Worm (Caenorhabditis elegans) whole organism, L1 larva: Measurements from ENCODE around the gene 2L52.1.

Experiments
- C04F5.9 ChIP-seq: sonication (generic microtip); optimal IDR thresholded peaks from 2 replicates; lab custom pipeline; 2016; ENCODE audit warnings: missing genetic modification characterization, missing compliant biosample characterization
- C16A3.4 ChIP-seq: fragments of 150-350 bp; optimal IDR thresholded peaks from 2 replicates; lab custom pipeline; 2014; ENCODE audit warnings: missing biosample characterization, missing genetic modification characterization
- C34B4.2 ChIP-seq: sonication (generic microtip); optimal IDR thresholded peaks from 2 replicates; lab custom pipeline; 2017; ENCODE audit warnings: mild to moderate bottlenecking, missing genetic modification characterization, missing compliant biosample characterization
- Y116A8C.19 ChIP-seq: sonication (generic microtip); optimal IDR thresholded peaks from 2 replicates; lab custom pipeline; 2016; ENCODE audit warnings: missing compliant biosample characterization, missing genetic modification characterization, borderline replicate concordance
- alr-1 ChIP-seq: fragments of 200-800 bp; sonication (Bioruptor generic); optimal IDR thresholded peaks from 2 replicates; lab custom pipeline; 2018; ENCODE audit warnings: borderline replicate concordance, mild to moderate bottlenecking, missing genetic modification characterization, missing compliant biosample characterization
- ceh-88 ChIP-seq: fragments of 200-800 bp; sonication (Bioruptor generic); IDR thresholded peaks from 2 replicates; pipeline ENCODE4 v1.3.6; 2022; ENCODE audit warnings: missing genetic modification characterization, missing compliant biosample characterization
- ceh-90 ChIP-seq: sonication (generic microtip); optimal IDR thresholded peaks from 2 replicates; lab custom pipeline; 2016; ENCODE audit warnings: missing genetic modification characterization, missing compliant biosample characterization
- dsc-1 ChIP-seq: sonication (generic microtip); optimal IDR thresholded peaks from 2 replicates; lab custom pipeline; 2016; ENCODE audit warnings: mild to moderate bottlenecking, missing genetic modification characterization, missing compliant biosample characterization
- efl-1 ChIP-seq, 4 experiments: fragments of 150-350 bp; optimal IDR thresholded peaks in 3 of 4; peaks in 1 of 4; 1 replicate in 1 of 4; 2 replicates in 3 of 4; lab custom pipeline; 2014; ENCODE audit warnings: missing biosample characterization in 2 of 4, missing genetic modification characterization in 2 of 4, missing genetic modification reagents in 2 of 4
- egl-13 ChIP-seq: sonication (generic microtip); optimal IDR thresholded peaks from 2 replicates; lab custom pipeline; 2016; ENCODE audit warnings: missing genotype, missing genetic modification reagents, missing genetic modification characterization, missing compliant biosample characterization
- ets-5 ChIP-seq: fragments of 200-800 bp; sonication (Bioruptor generic); IDR thresholded peaks from 2 replicates; pipeline ENCODE4 v1.3.6; 2022; ENCODE audit warnings: missing genetic modification characterization, missing compliant biosample characterization
- fkh-4 ChIP-seq: sonication (generic microtip); optimal IDR thresholded peaks from 2 replicates; lab custom pipeline; 2016; ENCODE audit warnings: missing compliant biosample characterization, missing genetic modification characterization, borderline replicate concordance
- fkh-8 ChIP-seq: sonication (generic microtip); optimal IDR thresholded peaks from 2 replicates; lab custom pipeline; 2016; ENCODE audit warnings: mild to moderate bottlenecking, missing genetic modification characterization, missing compliant biosample characterization
- hlh-17 ChIP-seq: fragments of 200-800 bp; sonication (Bioruptor generic); optimal IDR thresholded peaks from 2 replicates; lab custom pipeline; 2018; ENCODE audit warnings: missing genetic modification characterization, mild to moderate bottlenecking, missing compliant biosample characterization, moderate library complexity, borderline replicate concordance
- hlh-4 ChIP-seq: sonication (generic microtip); optimal IDR thresholded peaks from 2 replicates; lab custom pipeline; 2016; ENCODE audit warnings: mild to moderate bottlenecking, missing genetic modification characterization, missing compliant biosample characterization
- irx-1 ChIP-seq: sonication (generic microtip); optimal IDR thresholded peaks from 2 replicates; lab custom pipeline; 2016; ENCODE audit warnings: missing genetic modification characterization, missing compliant biosample characterization
- jun-1 ChIP-seq: fragments of 150-350 bp; optimal IDR thresholded peaks from 2 replicates; lab custom pipeline; 2014; ENCODE audit warnings: missing biosample characterization, missing genetic modification reagents, missing genetic modification characterization
- lin-13 ChIP-seq: fragments of 150-350 bp; optimal IDR thresholded peaks from 2 replicates; lab custom pipeline; 2014; ENCODE audit warnings: missing biosample characterization, missing genetic modification reagents, missing genetic modification characterization
- lin-35 ChIP-seq, 2 experiments: fragments of 150-350 bp; optimal IDR thresholded peaks; 2 replicates each; lab custom pipeline; 2014; ENCODE audit warnings: missing biosample characterization in 2 of 2, missing genetic modification characterization in 2 of 2, missing genetic modification reagents in 2 of 2
- mab-9 ChIP-seq: fragments of 200-800 bp; sonication (Bioruptor generic); IDR thresholded peaks from 2 replicates; pipeline ENCODE4 v1.3.6; 2022; ENCODE audit warnings: missing genetic modification reagents, missing genetic modification characterization, missing compliant biosample characterization
- mdl-1 ChIP-seq, 2 experiments: fragments of 150-350 bp; optimal IDR thresholded peaks; 2 replicates each; lab custom pipeline; 2014 to 2017; ENCODE audit warnings: missing biosample characterization in 2 of 2, missing genetic modification characterization in 2 of 2, inconsistent platforms in 1 of 2
- mef-2 ChIP-seq: fragments of 150-350 bp; optimal IDR thresholded peaks from 2 replicates; lab custom pipeline; 2014; ENCODE audit warnings: missing biosample characterization, missing genetic modification characterization
- nhr-11 ChIP-seq: fragments of 150-350 bp; optimal IDR thresholded peaks from 2 replicates; lab custom pipeline; 2014; ENCODE audit warnings: missing biosample characterization, missing genetic modification characterization
- nhr-19 ChIP-seq: fragments of 200-800 bp; sonication (Bioruptor generic); conservative IDR thresholded peaks from 2 replicates; pipeline ENCODE4 v1.3.6; 2022; ENCODE audit warnings: missing genetic modification characterization, missing compliant biosample characterization
- nhr-20 ChIP-seq: sonication (generic microtip); optimal IDR thresholded peaks from 2 replicates; lab custom pipeline; 2016; ENCODE audit warnings: mild to moderate bottlenecking, missing genetic modification characterization, missing compliant biosample characterization
- nhr-237 ChIP-seq: fragments of 150-350 bp; optimal IDR thresholded peaks from 2 replicates; lab custom pipeline; 2014; ENCODE audit warnings: missing biosample characterization, missing genetic modification characterization
- nhr-28 ChIP-seq: fragments of 150-350 bp; optimal IDR thresholded peaks from 2 replicates; lab custom pipeline; 2014; ENCODE audit warnings: missing biosample characterization, missing genetic modification characterization
- nhr-47 ChIP-seq: sonication (generic microtip); optimal IDR thresholded peaks from 2 replicates; lab custom pipeline; 2016; ENCODE audit warnings: mild to moderate bottlenecking, missing genetic modification characterization, moderate library complexity, missing compliant biosample characterization
- nhr-71 ChIP-seq: sonication (generic microtip); optimal IDR thresholded peaks from 2 replicates; lab custom pipeline; 2016; ENCODE audit warnings: mild to moderate bottlenecking, missing genetic modification characterization, moderate library complexity, missing compliant biosample characterization
- nhr-76 ChIP-seq: sonication (generic microtip); optimal IDR thresholded peaks from 2 replicates; lab custom pipeline; 2017; ENCODE audit warnings: missing biosample characterization, missing genetic modification characterization
- nhr-84 ChIP-seq: sonication (generic microtip); optimal IDR thresholded peaks from 2 replicates; lab custom pipeline; 2017; ENCODE audit warnings: missing biosample characterization, missing genetic modification characterization
- nhr-85 ChIP-seq: sonication (generic microtip); peaks from one replicate; lab custom pipeline; 2016; ENCODE audit warnings: missing genetic modification characterization, inconsistent platforms, missing compliant biosample characterization
- pag-3 ChIP-seq: sonication (generic microtip); optimal IDR thresholded peaks from 2 replicates; lab custom pipeline; 2017; ENCODE audit warnings: missing genetic modification characterization, mild to moderate bottlenecking, missing compliant biosample characterization, antibody characterized with exemption, borderline replicate concordance; ENCODE audit not compliant: insufficient read depth
- pax-3 ChIP-seq: fragments of 200-800 bp; sonication (Bioruptor generic); optimal IDR thresholded peaks from 2 replicates; lab custom pipeline; 2018; ENCODE audit warnings: mild to moderate bottlenecking, missing genetic modification characterization, moderate library complexity, missing compliant biosample characterization
- pqm-1 ChIP-seq: sonication (generic microtip); optimal IDR thresholded peaks from 3 replicates; lab custom pipeline; 2017; ENCODE audit warnings: missing biosample characterization, missing genetic modification characterization
- sptf-1 ChIP-seq: fragments of 150-350 bp; optimal IDR thresholded peaks from 2 replicates; lab custom pipeline; 2014; ENCODE audit warnings: missing biosample characterization, missing genetic modification characterization
- swsn-7 ChIP-seq: sonication (generic microtip); optimal IDR thresholded peaks from 2 replicates; lab custom pipeline; 2016; ENCODE audit warnings: missing genetic modification characterization, missing compliant biosample characterization
- unc-130 ChIP-seq: fragments of 150-350 bp; optimal IDR thresholded peaks from 2 replicates; lab custom pipeline; 2017; ENCODE audit warnings: missing biosample characterization, missing genetic modification characterization, inconsistent platforms
- xbp-1 ChIP-seq: sonication (generic microtip); optimal IDR thresholded peaks from 2 replicates; lab custom pipeline; 2016; ENCODE audit warnings: missing genetic modification characterization, missing compliant biosample characterization
- ztf-11 ChIP-seq, 2 experiments: sonication (generic microtip); optimal IDR thresholded peaks; 2 replicates each; lab custom pipeline; 2016 to 2017; ENCODE audit warnings: missing genetic modification characterization in 2 of 2, missing biosample characterization in 1 of 2, missing compliant biosample characterization in 1 of 2

2L52.1 gene

DNA sequence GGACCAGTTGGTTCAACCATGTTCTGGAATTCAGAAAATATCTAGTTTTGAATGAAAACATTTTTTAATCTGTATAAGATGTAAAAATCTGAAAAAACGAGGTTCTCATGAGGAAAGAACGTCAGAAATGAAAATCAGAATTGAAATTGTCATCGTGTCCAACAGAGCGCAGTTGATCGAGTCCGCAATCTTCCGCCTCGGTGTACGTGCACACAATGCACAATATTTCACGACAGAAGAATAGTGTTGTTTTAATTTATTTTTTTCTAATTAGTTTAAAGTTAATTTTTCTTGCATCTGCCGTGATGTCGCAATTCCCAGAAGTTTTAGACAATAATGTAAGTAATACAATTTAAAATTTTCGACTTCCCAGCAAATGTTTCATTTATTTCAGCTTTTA is 42.0 kb downstream of the 2L52.1 start, which contains the start of gene nfyc-1 (continued):
- TF ChIP-seq irx-1 (tag; lab: Kevin White, UChicago) (peak; percentile 22), C16A3.4 (tag; lab: Kevin White, UChicago) (peak; percentile 74), C04F5.9 (tag; lab: Kevin White, UChicago) (peak; percentile 21), nhr-20 (tag; lab: Kevin White, UChicago) (peak; percentile 61), alr-1 (tag; lab: Kevin White, UChicago) (no peak), nhr-84 (tag; lab: Kevin White, UChicago) (no peak)

DNA sequence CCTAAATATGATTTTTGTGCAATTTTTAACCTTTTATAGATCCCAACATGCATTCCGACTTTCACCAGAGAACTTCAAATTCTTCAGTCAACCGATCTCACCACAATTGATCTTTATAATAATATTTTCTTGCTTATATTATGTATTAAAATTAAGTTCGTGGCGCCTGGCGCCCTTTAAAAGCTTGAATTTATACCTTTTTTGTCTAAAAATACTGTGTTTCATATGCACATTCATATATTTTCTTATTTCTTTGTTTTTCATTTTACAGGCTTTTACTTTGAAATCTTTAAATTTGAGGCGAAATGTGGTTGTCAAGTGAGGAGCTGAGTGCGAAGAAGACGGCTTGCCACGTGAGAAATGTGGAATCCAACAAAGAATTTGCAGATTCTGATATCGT is 43.1 kb downstream of the 2L52.1 start, which contains the start of gene rpoa-49:
Gene rpoa-49 (plus strand): TSS at position 301 of the 400 bp plus-strand sequence.
- TF ChIP-seq egl-13 (tag; lab: Kevin White, UChicago) (no peak), nhr-76 (no peak), nhr-237 (no peak), sptf-1 (no peak), fkh-8 (tag; lab: Kevin White, UChicago) (no peak), nhr-11 (tag; lab: Kevin White, UChicago) (no peak), nhr-28 (tag; lab: Kevin White, UChicago) (no peak), nhr-47 (tag; lab: Kevin White, UChicago) (no peak), mdl-1 (tag; optimal IDR thresholded peaks at IDR 0.05; lab: Kevin White, UChicago) (no peak), pqm-1 (no peak), xbp-1 (tag; lab: Kevin White, UChicago) (no peak), fkh-4 (tag; lab: Kevin White, UChicago) (no peak), jun-1 (tag; lab: Kevin White, UChicago) (no peak), mab-9 (GFP tag; lab: Robert Waterston, UW) (no peak), unc-130 (tag; lab: Kevin White, UChicago) (no peak), hlh-17 (no peak), Y116A8C.19 (tag; lab: Kevin White, UChicago) (no peak)
- TF ChIP-seq, all 84 proteins: peak for 0

DNA sequence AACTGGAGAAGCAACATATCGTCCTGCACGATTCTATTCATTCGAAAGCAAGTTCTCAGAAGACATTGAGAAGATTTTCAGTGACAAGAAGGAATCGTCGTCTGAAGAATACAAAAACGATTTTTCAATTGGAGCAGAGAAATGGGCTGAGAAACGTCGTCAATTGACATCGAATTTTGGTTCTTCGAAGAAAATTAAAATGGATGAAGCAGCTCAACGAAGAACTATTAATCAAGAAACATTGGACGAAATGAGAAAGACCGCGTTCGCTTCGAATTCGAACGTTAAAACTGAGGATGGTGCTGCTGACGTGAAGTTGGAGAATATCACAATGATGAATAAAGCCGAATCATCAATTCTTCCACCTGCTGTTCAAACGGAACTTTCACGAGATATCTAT is 44.5 kb downstream of the 2L52.1 start, which contains the start of gene rpt-4:
Gene rpt-4 (minus strand): TSS at position 101 of the 400 bp plus-strand sequence.
- TF ChIP-seq ets-5 (GFP tag; lab: Robert Waterston, UW), result no peak
- TF ChIP-seq pax-3, result no peak
- TF ChIP-seq nhr-85 (tag; lab: Kevin White, UChicago), result peak; percentile 59
- TF ChIP-seq mab-9 (GFP tag; lab: Robert Waterston, UW), result no peak
- no peak for TF ChIP-seq pag-3 (tag; lab: Kevin White, UChicago)

DNA sequence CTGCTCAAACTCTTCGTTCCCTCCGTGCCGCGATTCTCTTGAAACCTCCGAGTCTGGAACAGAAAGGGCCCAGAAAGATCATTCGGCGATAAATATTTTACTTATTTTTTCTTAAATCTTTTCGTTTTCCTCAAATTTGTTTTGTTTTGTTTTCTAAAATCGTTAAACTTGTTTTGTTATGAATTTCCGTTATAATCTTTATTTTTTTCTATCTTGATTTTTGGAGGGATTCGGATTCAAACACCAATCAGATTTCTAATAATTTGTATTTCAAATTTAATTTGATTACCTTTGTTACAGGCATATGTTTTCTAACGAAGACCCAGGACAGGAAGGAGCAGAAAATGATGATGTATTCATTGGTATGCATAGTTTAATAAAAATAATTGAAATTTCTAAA is 45.6 kb downstream of the 2L52.1 start, which contains the start of gene C23H3.5:
Gene C23H3.5 (plus strand): TSS at position 301 of the 400 bp plus-strand sequence.
- TF ChIP-seq mef-2 (no peak), fkh-4 (tag; lab: Kevin White, UChicago) (no peak), ztf-11 (tag; optimal IDR thresholded peaks at IDR 0.05; lab: Kevin White, UChicago) (no peak), lin-35 (GFP tag; optimal IDR thresholded peaks at IDR 0.05; lab: Kevin White, UChicago) (no peak), nhr-19 (GFP tag; lab: Robert Waterston, UW) (no peak), swsn-7 (tag; lab: Kevin White, UChicago) (no peak), nhr-47 (tag; lab: Kevin White, UChicago) (no peak), lin-13 (GFP tag; lab: Kevin White, UChicago) (no peak), dsc-1 (no peak), ceh-90 (no peak), C34B4.2 (no peak), ceh-88 (GFP tag; lab: Robert Waterston, UW) (no peak), efl-1 (optimal IDR thresholded peaks at IDR 0.05; lab: Kevin White, UChicago) (no peak), efl-1 (GFP tag; optimal IDR thresholded peaks at IDR 0.05 in 1 of 2; lab: Kevin White, UChicago) (no peak), nhr-71 (tag; lab: Kevin White, UChicago) (no peak), hlh-4 (tag; lab: Kevin White, UChicago) (no peak), ets-5 (GFP tag; lab: Robert Waterston, UW) (no peak)
